Fruit fly (Drosophila melanogaster) whole organism, embryonic: Measurements from ENCODE around the gene Pp4-19C.

Experiments used
- CG1024 ChIP-seq: fragments of 200-800 bp; sonication (Bioruptor generic); IDR thresholded peaks from 2 replicates; pipeline ENCODE4 v1.3.6; 2022; ENCODE audit warnings: missing biosample characterization, missing genetic modification characterization
- CG10366 ChIP-seq: fragments of 200-800 bp; sonication (Bioruptor generic); IDR thresholded peaks from 2 replicates; pipeline ENCODE4 v1.3.6; 2022; ENCODE audit warnings: missing biosample characterization, missing genetic modification characterization
- CG11247 ChIP-seq: fragments of 200-800 bp; sonication (Bioruptor generic); IDR thresholded peaks from 2 replicates; pipeline ENCODE4 v1.3.6; 2022; ENCODE audit warnings: missing biosample characterization, missing genetic modification characterization
- CG12104 ChIP-seq: fragments of 200-800 bp; sonication (Bioruptor generic); optimal IDR thresholded peaks from 3 replicates; lab custom pipeline; 2016; ENCODE audit warnings: missing biosample characterization, missing genetic modification characterization
- CG12659 ChIP-seq: fragments of 200-800 bp; sonication (Bioruptor generic); optimal IDR thresholded peaks from 3 replicates; lab custom pipeline; 2017; ENCODE audit warnings: mild to moderate bottlenecking, missing biosample characterization, missing genetic modification reagents, missing genetic modification characterization
- CG14965 ChIP-seq: fragments of 200-800 bp; sonication (Bioruptor generic); optimal IDR thresholded peaks from 2 replicates; lab custom pipeline; 2016; ENCODE audit warnings: missing biosample characterization, missing genetic modification characterization, borderline replicate concordance
- CG15479 ChIP-seq: fragments of 200-800 bp; sonication (Bioruptor generic); optimal IDR thresholded peaks from 3 replicates; lab custom pipeline; 2019; ENCODE audit warnings: missing biosample characterization, mild to moderate bottlenecking, missing genetic modification characterization, moderate library complexity
- CG1602 ChIP-seq: fragments of 200-800 bp; sonication (Bioruptor generic); optimal IDR thresholded peaks from 3 replicates; lab custom pipeline; 2016; ENCODE audit warnings: missing biosample characterization, missing genetic modification characterization
- CG1603 ChIP-seq: fragments of 200-800 bp; sonication (Bioruptor generic); optimal IDR thresholded peaks from 2 replicates; lab custom pipeline; 2019; ENCODE audit warnings: missing biosample characterization, mild to moderate bottlenecking, missing genetic modification characterization, moderate library complexity
- CG1647 ChIP-seq: fragments of 200-800 bp; sonication (Bioruptor generic); optimal IDR thresholded peaks from 3 replicates; lab custom pipeline; 2016; ENCODE audit warnings: missing biosample characterization, missing genetic modification characterization
- CG17359 ChIP-seq: fragments of 200-800 bp; sonication (Bioruptor generic); optimal IDR thresholded peaks from 3 replicates; lab custom pipeline; 2018; ENCODE audit warnings: missing biosample characterization, mild to moderate bottlenecking, missing genetic modification characterization, moderate library complexity
- CG17802 ChIP-seq: fragments of 200-800 bp; sonication (Bioruptor generic); optimal IDR thresholded peaks from 2 replicates; lab custom pipeline; 2018; ENCODE audit warnings: missing biosample characterization, mild to moderate bottlenecking, missing genetic modification characterization, moderate library complexity
- CG32767 ChIP-seq: fragments of 200-800 bp; sonication (Bioruptor generic); IDR thresholded peaks from 2 replicates; pipeline ENCODE4 v1.3.6; 2022; ENCODE audit warnings: missing biosample characterization, missing genetic modification characterization
- CG5245 ChIP-seq: fragments of 200-800 bp; sonication (Bioruptor generic); optimal IDR thresholded peaks from 3 replicates; lab custom pipeline; 2016; ENCODE audit warnings: missing biosample characterization, missing genetic modification characterization
- CG6654 ChIP-seq: fragments of 200-800 bp; sonication (Bioruptor generic); optimal IDR thresholded peaks from 2 replicates; lab custom pipeline; 2017; ENCODE audit warnings: missing biosample characterization, mild to moderate bottlenecking, missing genetic modification characterization
- CG6683 ChIP-seq: fragments of 200-800 bp; sonication (Bioruptor generic); optimal IDR thresholded peaks from 2 replicates; lab custom pipeline; 2017; ENCODE audit warnings: missing biosample characterization, mild to moderate bottlenecking, missing genetic modification characterization, missing genetic modification reagents
- CG6854 ChIP-seq: fragments of 200-800 bp; sonication (Bioruptor generic); optimal IDR thresholded peaks from 3 replicates; lab custom pipeline; 2017; ENCODE audit warnings: missing biosample characterization, mild to moderate bottlenecking, missing genetic modification characterization
- CG7839 ChIP-seq: fragments of 200-800 bp; sonication (Bioruptor generic); optimal IDR thresholded peaks from 3 replicates; lab custom pipeline; 2018; ENCODE audit warnings: missing biosample characterization, mild to moderate bottlenecking, missing genetic modification characterization, moderate library complexity
- CG8290 ChIP-seq, 3 experiments: fragments of 200-800 bp; sonication (Bioruptor generic); optimal IDR thresholded peaks; 2 replicates each; lab custom pipeline; 2016 to 2019; ENCODE audit warnings: missing biosample characterization in 3 of 3, missing genetic modification characterization in 3 of 3, mild to moderate bottlenecking in 2 of 3, moderate library complexity in 1 of 3
- CG9797 ChIP-seq: fragments of 200-800 bp; sonication (Bioruptor generic); optimal IDR thresholded peaks from 3 replicates; lab custom pipeline; 2018; ENCODE audit warnings: missing biosample characterization, mild to moderate bottlenecking, missing genetic modification characterization
- CG9932 ChIP-seq: fragments of 200-800 bp; sonication (Bioruptor generic); IDR thresholded peaks from 2 replicates; pipeline ENCODE4 v1.3.6; 2022; ENCODE audit warnings: missing biosample characterization, missing genetic modification characterization
- Doc3 ChIP-seq: fragments of 200-800 bp; sonication (Bioruptor generic); IDR thresholded peaks from 3 replicates; pipeline ENCODE4 v1.3.6; 2022; ENCODE audit warnings: missing biosample characterization, missing genetic modification characterization; ENCODE audit not compliant: partially characterized antibody
- Dp ChIP-seq: fragments of 200-800 bp; sonication (Bioruptor generic); optimal IDR thresholded peaks from 2 replicates; lab custom pipeline; 2018; ENCODE audit warnings: missing biosample characterization, mild to moderate bottlenecking, missing genetic modification characterization, moderate library complexity
- Drgx ChIP-seq: fragments of 200-800 bp; sonication (Bioruptor generic); IDR thresholded peaks from 2 replicates; pipeline ENCODE4 v1.3.6; 2022; ENCODE audit warnings: missing biosample characterization, missing genetic modification characterization
- E2f1 ChIP-seq: fragments of 200-800 bp; sonication (Bioruptor generic); IDR thresholded peaks from 2 replicates; pipeline ENCODE4 v1.3.6; 2022; ENCODE audit warnings: missing biosample characterization, missing genetic modification characterization
- Ets97D ChIP-seq: fragments of 200-800 bp; sonication (Bioruptor generic); optimal IDR thresholded peaks from 3 replicates; lab custom pipeline; 2016; ENCODE audit warnings: missing biosample characterization, missing genetic modification characterization
- Gsc ChIP-seq: fragments of 200-800 bp; sonication (Bioruptor generic); IDR thresholded peaks from 2 replicates; pipeline ENCODE4 v1.3.6; 2022; ENCODE audit warnings: missing biosample characterization, missing genetic modification characterization
- HmgD ChIP-seq: fragments of 200-800 bp; sonication (Bioruptor generic); optimal IDR thresholded peaks from 3 replicates; lab custom pipeline; 2016; ENCODE audit warnings: missing biosample characterization, missing genetic modification characterization
- Hr78 ChIP-seq, 2 experiments: fragments of 200-800 bp in 1 of 2; fragments of >200 bp in 1 of 2; sonication (Bioruptor generic) in 1 of 2; optimal IDR thresholded peaks; 2 replicates each; lab custom pipeline; 2017 to 2019; ENCODE audit warnings: missing biosample characterization in 2 of 2, missing genetic modification characterization in 2 of 2, mild to moderate bottlenecking in 1 of 2, moderate library complexity in 1 of 2
- Max ChIP-seq: fragments of 200-800 bp; sonication (Bioruptor generic); optimal IDR thresholded peaks from 2 replicates; lab custom pipeline; 2016; ENCODE audit warnings: missing biosample characterization, mild to moderate bottlenecking, missing genetic modification characterization
- Oaz ChIP-seq: fragments of 200-800 bp; sonication (Bioruptor generic); IDR thresholded peaks from 2 replicates; pipeline ENCODE4 v1.3.6; 2022; ENCODE audit warnings: missing biosample characterization, missing genetic modification characterization
- Opbp ChIP-seq: fragments of 200-800 bp; sonication (Bioruptor generic); IDR thresholded peaks from 3 replicates; pipeline ENCODE4 v1.3.6; 2022; ENCODE audit warnings: missing biosample characterization, missing genetic modification characterization; ENCODE audit not compliant: partially characterized antibody
- Scr ChIP-seq: fragments of 200-800 bp; sonication (Bioruptor generic); IDR thresholded peaks from 2 replicates; pipeline ENCODE4 v1.3.6; 2022; ENCODE audit warnings: missing biosample characterization, missing genetic modification characterization; ENCODE audit not compliant: partially characterized antibody
- abd-A ChIP-seq: fragments of 200-800 bp; sonication (Bioruptor generic); optimal IDR thresholded peaks from 3 replicates; lab custom pipeline; 2019; ENCODE audit warnings: missing biosample characterization, mild to moderate bottlenecking, missing genetic modification characterization, moderate library complexity
- dan ChIP-seq: fragments of 200-800 bp; sonication (Bioruptor generic); IDR thresholded peaks from 2 replicates; pipeline ENCODE4 v1.3.6; 2022; ENCODE audit warnings: missing biosample characterization, missing genetic modification characterization
- dimm ChIP-seq: fragments of 200-800 bp; sonication (Bioruptor generic); IDR thresholded peaks from 2 replicates; pipeline ENCODE4 v1.3.6; 2022; ENCODE audit warnings: missing biosample characterization, missing genetic modification characterization
- esg ChIP-seq: fragments of 200-800 bp; sonication (Bioruptor generic); conservative IDR thresholded peaks from 2 replicates; pipeline ENCODE4 v1.3.6; 2022; ENCODE audit warnings: missing biosample characterization, missing genetic modification characterization
- gro ChIP-seq: fragments of 200-800 bp; sonication (Bioruptor generic); optimal IDR thresholded peaks from 2 replicates; lab custom pipeline; 2016; ENCODE audit warnings: missing biosample characterization, missing genetic modification characterization
- her ChIP-seq: fragments of 200-800 bp; sonication (Bioruptor generic); optimal IDR thresholded peaks from 2 replicates; lab custom pipeline; 2016; ENCODE audit warnings: missing biosample characterization, missing genetic modification characterization
- inv ChIP-seq: fragments of 200-800 bp; sonication (Bioruptor generic); IDR thresholded peaks from 2 replicates; pipeline ENCODE4 v1.3.6; 2022; ENCODE audit warnings: missing biosample characterization, missing genetic modification characterization; ENCODE audit not compliant: partially characterized antibody
- kah ChIP-seq: fragments of 200-800 bp; sonication (Bioruptor generic); optimal IDR thresholded peaks from 2 replicates; lab custom pipeline; 2018; ENCODE audit warnings: missing biosample characterization, mild to moderate bottlenecking, missing genetic modification characterization
- luna ChIP-seq: fragments of 200-800 bp; sonication (Bioruptor generic); optimal IDR thresholded peaks from 2 replicates; lab custom pipeline; 2016; ENCODE audit warnings: missing biosample characterization, missing genetic modification characterization
- mam ChIP-seq: fragments of 200-800 bp; sonication (Bioruptor generic); optimal IDR thresholded peaks from 3 replicates; lab custom pipeline; 2016; ENCODE audit warnings: missing biosample characterization, missing genetic modification characterization
- pan ChIP-seq, 4 experiments: fragments of >200 bp in 3 of 4; fragments of 200-800 bp in 1 of 4; sonication (Bioruptor generic) in 1 of 4; optimal IDR thresholded peaks in 3 of 4; IDR thresholded peaks in 1 of 4; 2 replicates each; pipeline versions ENCODE4 v1.3.6 to Lab custom; 2017 to 2022; ENCODE audit warnings: missing biosample characterization in 2 of 4, missing genetic modification characterization in 2 of 4, mixed read lengths in 1 of 4
- prd ChIP-seq, 3 experiments: fragments of >200 bp in 2 of 3; fragments of 200-800 bp in 1 of 3; sonication (Bioruptor generic) in 1 of 3; optimal IDR thresholded peaks in 2 of 3; IDR thresholded peaks in 1 of 3; 2 replicates in 2 of 3; 3 replicates in 1 of 3; pipeline versions ENCODE4 v1.3.6 to Lab custom; 2017 to 2022; ENCODE audit warnings: missing biosample characterization in 1 of 3, missing genetic modification characterization in 1 of 3
- sim ChIP-seq: fragments of 200-800 bp; sonication (Bioruptor generic); IDR thresholded peaks from 2 replicates; pipeline ENCODE4 v1.3.6; 2022; ENCODE audit warnings: missing biosample characterization, missing genetic modification characterization
- sqz ChIP-seq: fragments of 200-800 bp; sonication (Bioruptor generic); optimal IDR thresholded peaks from 3 replicates; lab custom pipeline; 2018; ENCODE audit warnings: missing biosample characterization, mild to moderate bottlenecking, missing genetic modification characterization
- trh ChIP-seq: fragments of 200-800 bp; sonication (Bioruptor generic); optimal IDR thresholded peaks from 2 replicates; lab custom pipeline; 2016; ENCODE audit warnings: missing biosample characterization, missing genetic modification characterization

Pp4-19C gene

DNA sequence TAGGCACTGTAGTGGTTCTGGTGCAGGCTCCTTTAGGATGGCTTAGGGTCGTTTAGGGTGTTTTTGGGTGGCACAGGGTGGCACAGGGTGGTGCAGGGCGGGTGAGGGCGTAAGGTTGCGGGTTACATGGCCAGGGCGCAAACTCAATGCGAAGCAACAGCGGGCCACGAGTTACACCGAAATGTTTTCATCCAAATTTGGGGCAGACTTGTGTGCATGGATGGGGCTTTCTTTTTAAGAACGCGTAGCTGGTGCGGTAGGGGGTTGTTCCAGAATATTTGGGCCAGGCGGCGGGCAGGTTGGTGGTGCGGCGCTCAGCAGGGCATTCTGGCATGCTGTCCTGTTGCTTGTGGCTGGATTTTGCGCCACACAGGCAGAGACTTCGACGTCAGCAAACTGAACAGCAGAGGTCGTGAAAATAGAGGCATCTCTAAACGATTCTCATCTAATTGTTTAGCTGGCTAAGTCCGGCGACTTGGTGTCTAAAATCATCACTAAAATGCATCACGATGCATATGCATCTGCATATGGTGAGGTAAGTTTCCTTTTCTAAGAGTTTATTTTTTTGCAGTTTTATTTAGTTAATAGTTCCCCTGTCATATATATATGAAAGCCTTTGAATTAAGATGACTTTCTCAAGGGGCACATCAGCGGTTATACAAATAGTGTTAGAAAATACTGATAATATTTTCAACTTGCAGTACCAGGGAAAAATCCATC is 24.2 kb upstream of the Pp4-19C start (continued):
- TF ChIP-seq CG1603 (tag; lab: Kevin White, UChicago), result no peak
- TF ChIP-seq Scr (GFP tag; lab: Robert Waterston, UW), result no peak
- no peak for TF ChIP-seq esg (GFP tag; lab: Robert Waterston, UW)
- TF ChIP-seq Gsc (GFP tag; lab: Robert Waterston, UW), result no peak
- TF ChIP-seq CG17802, result no peak
- peak; percentile 44 for TF ChIP-seq abd-A (tag; lab: Kevin White, UChicago)
- no peak for TF ChIP-seq CG11247
- TF ChIP-seq sim (GFP tag; lab: Robert Waterston, UW), result no peak
- no peak for TF ChIP-seq Opbp (GFP tag; lab: Robert Waterston, UW)
- TF ChIP-seq mam, result no peak
- TF ChIP-seq CG1024 (GFP tag; lab: Robert Waterston, UW), result no peak
- no peak for TF ChIP-seq CG1647 (GFP tag; lab: Kevin White, UChicago)
- TF ChIP-seq CG6683 (GFP tag; lab: Kevin White, UChicago), result no peak
- TF ChIP-seq CG15479, result no peak
- TF ChIP-seq HmgD (GFP tag; lab: Kevin White, UChicago), result no peak
- no peak for TF ChIP-seq CG14965 (GFP tag; lab: Kevin White, UChicago)
- TF ChIP-seq CG7839 (tag; lab: Kevin White, UChicago), result peak; percentile 40
- no peak for TF ChIP-seq CG9932 (GFP tag; lab: Robert Waterston, UW)
- no peak for TF ChIP-seq luna (GFP tag; lab: Kevin White, UChicago)
- TF ChIP-seq CG6654 (GFP tag; lab: Kevin White, UChicago), result no peak
- peak; percentile 3 for TF ChIP-seq CG17359
- TF ChIP-seq kah, result no peak
- TF ChIP-seq dimm (GFP tag; lab: Robert Waterston, UW), result no peak
- TF ChIP-seq gro, result no peak
- TF ChIP-seq Dp (GFP tag; lab: Kevin White, UChicago), result no peak
- TF ChIP-seq CG12104 (GFP tag; lab: Kevin White, UChicago), result no peak
- TF ChIP-seq dan (GFP tag; lab: Robert Waterston, UW), result no peak
- no peak for TF ChIP-seq Drgx (GFP tag; lab: Robert Waterston, UW)
- no peak for TF ChIP-seq prd (optimal IDR thresholded peaks at IDR 0.05; lab: Kevin White, UChicago)
- no peak for TF ChIP-seq prd (GFP tag; IDR thresholded peaks at IDR 0.05; lab: Robert Waterston, UW)
- no peak for TF ChIP-seq Ets97D (GFP tag; lab: Kevin White, UChicago)
- TF ChIP-seq Doc3, result no peak
- TF ChIP-seq Oaz, result no peak
- TF ChIP-seq CG12659 (GFP tag; lab: Kevin White, UChicago), result peak; percentile 1
- TF ChIP-seq trh (GFP tag; lab: Kevin White, UChicago), result no peak
- no peak for TF ChIP-seq pan (optimal IDR thresholded peaks at IDR 0.05; lab: Kevin White, UChicago)
- TF ChIP-seq pan (GFP tag; optimal IDR thresholded peaks at IDR 0.05 in 1 of 2, IDR thresholded peaks at IDR 0.05 in 1 of 2), result no peak
- TF ChIP-seq CG10366, result no peak
- no peak for TF ChIP-seq CG8290 (GFP tag; optimal IDR thresholded peaks at IDR 0.05; lab: Kevin White, UChicago)
- TF ChIP-seq CG8290 (tag; optimal IDR thresholded peaks at IDR 0.05; lab: Kevin White, UChicago), result no peak
- no peak for TF ChIP-seq CG9797 (GFP tag; lab: Kevin White, UChicago)
- TF ChIP-seq E2f1 (GFP tag; lab: Robert Waterston, UW), result no peak
- no peak for TF ChIP-seq CG5245
- no peak for TF ChIP-seq CG1602 (GFP tag; lab: Kevin White, UChicago)
- no peak for TF ChIP-seq Hr78 (GFP tag; optimal IDR thresholded peaks at IDR 0.05; lab: Kevin White, UChicago)
- no peak for TF ChIP-seq CG32767
- no peak for TF ChIP-seq Max
- no peak for TF ChIP-seq her (GFP tag; lab: Kevin White, UChicago)
- no peak for TF ChIP-seq CG6854 (GFP tag; lab: Kevin White, UChicago)
- no peak for TF ChIP-seq sqz (GFP tag; lab: Kevin White, UChicago)
- no peak for TF ChIP-seq inv (GFP tag; lab: Robert Waterston, UW)
